Worm (Caenorhabditis elegans) whole organism, late embryonic: ENCODE results near the gene sng-1.

ENCODE experiments used
- F13H6.1 ChIP-seq: sonication (generic microtip); optimal IDR thresholded peaks from 2 replicates; lab custom pipeline; 2016; ENCODE audit warnings: missing genetic modification characterization, missing compliant biosample characterization
- ama-1 ChIP-seq: fragments of 150-350 bp; optimal IDR thresholded peaks from 2 replicates; lab custom pipeline; 2014
- ceh-14 ChIP-seq: sonication (generic microtip); optimal IDR thresholded peaks from 2 replicates; lab custom pipeline; 2016; ENCODE audit warnings: missing genotype, missing genetic modification characterization, missing compliant biosample characterization
- ceh-18 ChIP-seq: sonication (generic microtip); optimal IDR thresholded peaks from 2 replicates; lab custom pipeline; 2016; ENCODE audit warnings: missing genetic modification characterization, missing compliant biosample characterization
- ceh-2 ChIP-seq: sonication (generic microtip); optimal IDR thresholded peaks from 2 replicates; lab custom pipeline; 2016; ENCODE audit warnings: missing genotype, missing genetic modification characterization, missing compliant biosample characterization
- ceh-22 ChIP-seq: sonication (generic microtip); optimal IDR thresholded peaks from 2 replicates; lab custom pipeline; 2017; ENCODE audit warnings: missing biosample characterization, missing genetic modification characterization
- ceh-30 ChIP-seq: fragments of 150-350 bp; optimal IDR thresholded peaks from 2 replicates; lab custom pipeline; 2014; ENCODE audit warnings: missing biosample characterization, missing genetic modification characterization
- ceh-34 ChIP-seq: sonication (generic microtip); optimal IDR thresholded peaks from 2 replicates; lab custom pipeline; 2016; ENCODE audit warnings: mild to moderate bottlenecking, missing genetic modification characterization, missing compliant biosample characterization
- ceh-45 ChIP-seq: fragments of 200-800 bp; sonication (Bioruptor generic); IDR thresholded peaks from 2 replicates; pipeline ENCODE4 v1.3.6; 2022; ENCODE audit warnings: missing genetic modification reagents, missing genetic modification characterization, missing compliant biosample characterization
- ceh-6 ChIP-seq: fragments of 200-800 bp; sonication (Bioruptor generic); optimal IDR thresholded peaks from 2 replicates; lab custom pipeline; 2018; ENCODE audit warnings: mild to moderate bottlenecking, missing genetic modification characterization, missing compliant biosample characterization
- ceh-9 ChIP-seq: sonication (generic microtip); optimal IDR thresholded peaks from 2 replicates; lab custom pipeline; 2016; ENCODE audit warnings: mild to moderate bottlenecking, missing genetic modification characterization, inconsistent platforms, missing compliant biosample characterization
- dve-1 ChIP-seq: sonication (generic microtip); optimal IDR thresholded peaks from 2 replicates; lab custom pipeline; 2017; ENCODE audit warnings: antibody characterized with exemption, mild to moderate bottlenecking, missing genetic modification characterization, missing compliant biosample characterization
- elt-2 ChIP-seq: sonication (generic microtip); optimal IDR thresholded peaks from 2 replicates; lab custom pipeline; 2016; ENCODE audit warnings: missing genetic modification reagents, missing genetic modification characterization, missing compliant biosample characterization
- elt-4 ChIP-seq: sonication (generic microtip); optimal IDR thresholded peaks from 2 replicates; lab custom pipeline; 2016; ENCODE audit warnings: missing genetic modification characterization, missing compliant biosample characterization
- ets-4 ChIP-seq: sonication (generic microtip); optimal IDR thresholded peaks from 2 replicates; lab custom pipeline; 2016; ENCODE audit warnings: missing genetic modification characterization, missing compliant biosample characterization
- eyg-1 ChIP-seq: sonication (generic microtip); optimal IDR thresholded peaks from 2 replicates; lab custom pipeline; 2016; ENCODE audit warnings: missing genotype, missing genetic modification characterization, missing compliant biosample characterization
- fkh-10 ChIP-seq: fragments of 150-350 bp; optimal IDR thresholded peaks from 2 replicates; lab custom pipeline; 2014; ENCODE audit warnings: missing biosample characterization, missing genetic modification reagents, missing genetic modification characterization
- fkh-6 ChIP-seq: sonication (generic microtip); optimal IDR thresholded peaks from 2 replicates; lab custom pipeline; 2016; ENCODE audit warnings: missing genetic modification characterization, missing compliant biosample characterization
- gmeb-2 ChIP-seq: sonication (generic microtip); optimal IDR thresholded peaks from 2 replicates; lab custom pipeline; 2016; ENCODE audit warnings: missing genetic modification characterization, inconsistent platforms, missing compliant biosample characterization
- hlh-13 ChIP-seq: fragments of 200-800 bp; sonication (Bioruptor generic); optimal IDR thresholded peaks from 2 replicates; lab custom pipeline; 2018; ENCODE audit warnings: mild to moderate bottlenecking, missing genetic modification characterization, missing compliant biosample characterization
- hlh-6 ChIP-seq: sonication (generic microtip); optimal IDR thresholded peaks from 2 replicates; lab custom pipeline; 2016; ENCODE audit warnings: missing genotype, missing genetic modification characterization, missing compliant biosample characterization
- hlh-8 ChIP-seq: sonication (generic microtip); optimal IDR thresholded peaks from 2 replicates; lab custom pipeline; 2016; ENCODE audit warnings: missing genotype, missing genetic modification characterization, missing compliant biosample characterization
- lim-6 ChIP-seq: sonication (generic microtip); optimal IDR thresholded peaks from 2 replicates; lab custom pipeline; 2016; ENCODE audit warnings: missing genetic modification characterization, missing compliant biosample characterization
- lin-11 ChIP-seq: fragments of 200-800 bp; sonication (Bioruptor generic); optimal IDR thresholded peaks from 2 replicates; lab custom pipeline; 2018; ENCODE audit warnings: mild to moderate bottlenecking, missing genetic modification characterization, missing compliant biosample characterization
- madf-2 ChIP-seq: sonication (generic microtip); optimal IDR thresholded peaks from 2 replicates; lab custom pipeline; 2017; ENCODE audit warnings: missing genetic modification characterization, missing compliant biosample characterization
- nfya-1 ChIP-seq: sonication (generic microtip); optimal IDR thresholded peaks from 2 replicates; lab custom pipeline; 2017; ENCODE audit warnings: missing genetic modification characterization, mild to moderate bottlenecking, missing compliant biosample characterization, antibody characterized with exemption, moderate library complexity
- nhr-11 ChIP-seq: fragments of 150-350 bp; optimal IDR thresholded peaks from 2 replicates; lab custom pipeline; 2014; ENCODE audit warnings: missing biosample characterization, missing genetic modification characterization
- npax-4 ChIP-seq: sonication (generic microtip); optimal IDR thresholded peaks from 2 replicates; lab custom pipeline; 2016; ENCODE audit warnings: missing genetic modification characterization, missing compliant biosample characterization
- pax-1 ChIP-seq: fragments of 150-350 bp; optimal IDR thresholded peaks from 2 replicates; lab custom pipeline; 2014; ENCODE audit warnings: missing biosample characterization, missing genetic modification characterization
- pha-2 ChIP-seq: sonication (generic microtip); optimal IDR thresholded peaks from 2 replicates; lab custom pipeline; 2017; ENCODE audit warnings: mild to moderate bottlenecking, missing genetic modification characterization, missing compliant biosample characterization
- pqm-1 ChIP-seq: sonication (generic microtip); optimal IDR thresholded peaks from 2 replicates; lab custom pipeline; 2016; ENCODE audit warnings: missing genetic modification characterization, missing compliant biosample characterization
- ref-2 ChIP-seq: sonication (generic microtip); optimal IDR thresholded peaks from 2 replicates; lab custom pipeline; 2016; ENCODE audit warnings: missing genetic modification characterization, missing compliant biosample characterization
- rnt-1 ChIP-seq: sonication (generic microtip); optimal IDR thresholded peaks from 2 replicates; lab custom pipeline; 2016; ENCODE audit warnings: missing genetic modification characterization, missing compliant biosample characterization
- sox-2 ChIP-seq: fragments of 200-800 bp; sonication (Bioruptor generic); IDR thresholded peaks from 2 replicates; pipeline ENCODE4 v1.3.6; 2022; ENCODE audit warnings: missing genetic modification reagents, missing genetic modification characterization, missing compliant biosample characterization
- sox-4 ChIP-seq: sonication (generic microtip); optimal IDR thresholded peaks from 2 replicates; lab custom pipeline; 2017; ENCODE audit warnings: mild to moderate bottlenecking, missing genetic modification characterization, inconsistent platforms, missing compliant biosample characterization
- tbx-2 ChIP-seq: sonication (generic microtip); optimal IDR thresholded peaks from 2 replicates; lab custom pipeline; 2016; ENCODE audit warnings: missing genetic modification characterization, missing compliant biosample characterization
- tbx-7 ChIP-seq: sonication (generic microtip); optimal IDR thresholded peaks from 2 replicates; lab custom pipeline; 2016; ENCODE audit warnings: missing genotype, missing genetic modification characterization, missing compliant biosample characterization
- ttx-3 ChIP-seq: sonication (generic microtip); optimal IDR thresholded peaks from 2 replicates; lab custom pipeline; 2016; ENCODE audit warnings: missing genetic modification reagents, missing genetic modification characterization, missing compliant biosample characterization
- unc-55 ChIP-seq: sonication (generic microtip); optimal IDR thresholded peaks from 2 replicates; lab custom pipeline; 2017; ENCODE audit warnings: missing biosample characterization, missing genetic modification reagents, missing genetic modification characterization
- unc-86 ChIP-seq: sonication (generic microtip); optimal IDR thresholded peaks from 2 replicates; lab custom pipeline; 2016; ENCODE audit warnings: missing genetic modification characterization, missing compliant biosample characterization
- zip-5 ChIP-seq: sonication (generic microtip); optimal IDR thresholded peaks from 2 replicates; lab custom pipeline; 2016; ENCODE audit warnings: missing genetic modification characterization, missing compliant biosample characterization
- ztf-16 ChIP-seq: sonication (generic microtip); optimal IDR thresholded peaks from 2 replicates; lab custom pipeline; 2017; ENCODE audit warnings: missing genetic modification characterization, missing compliant biosample characterization

The sng-1 gene

DNA sequence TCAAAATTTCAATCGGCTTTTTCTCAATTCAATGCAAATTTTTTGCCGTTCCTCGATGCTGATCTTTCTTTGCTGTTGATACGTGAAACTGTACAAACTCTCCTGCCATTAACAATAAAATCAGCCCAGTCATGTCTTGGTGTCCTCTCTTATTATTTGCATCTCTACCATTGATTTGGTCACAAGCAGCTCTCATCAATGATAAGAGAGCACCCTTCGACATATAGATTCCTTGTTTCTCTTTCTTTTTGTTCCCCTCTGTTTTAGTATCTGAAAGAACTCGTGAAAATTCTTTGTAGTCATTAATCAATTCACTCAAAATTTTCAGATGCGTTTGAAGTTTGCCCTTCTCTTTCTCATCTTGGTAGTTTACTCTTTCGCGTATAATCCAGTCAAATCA lies 35.6 kb upstream of the sng-1 start, which contains the start of gene lron-7:
Gene lron-7, plus strand, starts transcription at position 323 of the 400 bp plus-strand sequence.
- TF ChIP-seq elt-2 (tag; lab: Kevin White, UChicago): no peak
- no peak for TF ChIP-seq ceh-6 (GFP tag; lab: Kevin White, UChicago)
- no peak for TF ChIP-seq ama-1
- TF ChIP-seq ceh-2 (tag; lab: Kevin White, UChicago): no peak
- TF ChIP-seq madf-2: no peak
- no peak for TF ChIP-seq ceh-14 (tag; lab: Kevin White, UChicago)
- TF ChIP-seq tbx-2 (tag; lab: Kevin White, UChicago): no peak
- TF ChIP-seq ztf-16 (tag; lab: Kevin White, UChicago): no peak
- no peak for TF ChIP-seq ceh-34
- no peak for TF ChIP-seq ceh-22 (tag; lab: Kevin White, UChicago)
- no peak for TF ChIP-seq lim-6
- TF ChIP-seq elt-4: no peak
- no peak for TF ChIP-seq sox-2 (GFP tag; lab: Robert Waterston, UW)
- TF ChIP-seq dve-1 (tag; lab: Kevin White, UChicago): no peak
- no peak for TF ChIP-seq F13H6.1 (tag; lab: Kevin White, UChicago)
- no peak for TF ChIP-seq fkh-10
- TF ChIP-seq nhr-11 (tag; lab: Kevin White, UChicago): no peak
- TF ChIP-seq tbx-7: no peak
- TF ChIP-seq ceh-9: no peak

DNA sequence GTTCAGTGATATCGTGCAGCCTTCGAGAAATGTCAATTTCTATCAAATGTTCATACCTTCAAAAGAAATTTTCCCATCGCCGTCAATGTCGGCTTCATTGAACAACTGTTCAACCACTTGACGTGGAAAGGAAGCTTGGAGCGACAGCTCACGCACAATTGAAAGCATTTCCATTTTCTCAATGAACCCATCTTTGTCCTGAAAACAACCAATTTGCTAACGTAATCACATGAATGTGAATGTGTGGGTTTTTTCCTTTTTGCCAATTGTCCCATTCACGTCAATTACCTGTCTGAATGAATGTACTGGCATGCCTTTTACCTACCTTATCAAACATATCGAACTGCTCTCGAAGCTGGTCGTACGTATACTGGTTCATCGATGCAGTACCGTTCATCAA lies 31.1 kb upstream of the sng-1 start:
- TF ChIP-seq hlh-8 (tag; lab: Kevin White, UChicago) (no peak), unc-86 (tag; lab: Kevin White, UChicago) (no peak), pha-2 (tag; lab: Kevin White, UChicago) (no peak), F13H6.1 (tag; lab: Kevin White, UChicago) (no peak), nfya-1 (tag; lab: Kevin White, UChicago) (no peak), ref-2 (tag; lab: Kevin White, UChicago) (no peak), sox-4 (tag; lab: Kevin White, UChicago) (no peak), hlh-6 (tag; lab: Kevin White, UChicago) (no peak), ets-4 (no peak), ceh-45 (GFP tag; lab: Robert Waterston, UW) (no peak), elt-2 (tag; lab: Kevin White, UChicago) (no peak), pax-1 (tag; lab: Kevin White, UChicago) (no peak), ama-1 (no peak), sox-2 (GFP tag; lab: Robert Waterston, UW) (no peak), zip-5 (tag; lab: Kevin White, UChicago) (no peak), hlh-13 (no peak), npax-4 (tag; lab: Kevin White, UChicago) (no peak)
- TF ChIP-seq, all 69 proteins: peak for 0

DNA sequence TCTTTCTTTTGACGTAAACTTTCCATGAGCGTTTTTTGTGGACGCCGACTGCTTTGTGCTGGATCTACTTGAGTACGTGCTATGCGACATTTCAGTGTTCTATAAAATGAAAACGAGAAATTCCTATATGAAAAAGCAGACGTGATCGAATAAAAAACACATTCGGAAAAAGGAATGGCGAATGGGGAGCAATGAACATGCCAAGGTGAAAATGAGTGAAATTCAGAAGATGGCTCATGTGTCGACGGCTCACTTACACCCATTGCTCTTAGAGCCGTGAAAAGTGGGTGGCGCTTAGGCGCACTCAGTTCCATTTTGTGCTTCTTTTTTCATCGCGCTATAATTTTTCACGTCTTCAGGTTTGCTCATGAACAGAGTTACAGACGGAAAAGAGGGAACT lies 28.7 kb upstream of the sng-1 start, which contains the start of gene K03A1.4:
Gene K03A1.4, minus strand, starts transcription at position 101 of the 400 bp plus-strand sequence.
- TF ChIP-seq ztf-16 (tag; lab: Kevin White, UChicago) (no peak), gmeb-2 (tag; lab: Kevin White, UChicago) (no peak), tbx-2 (tag; lab: Kevin White, UChicago) (no peak), nfya-1 (tag; lab: Kevin White, UChicago) (no peak), unc-55 (no peak), ceh-30 (tag; lab: Kevin White, UChicago) (no peak)
- TF ChIP-seq, all 69 proteins: peak for 0

DNA sequence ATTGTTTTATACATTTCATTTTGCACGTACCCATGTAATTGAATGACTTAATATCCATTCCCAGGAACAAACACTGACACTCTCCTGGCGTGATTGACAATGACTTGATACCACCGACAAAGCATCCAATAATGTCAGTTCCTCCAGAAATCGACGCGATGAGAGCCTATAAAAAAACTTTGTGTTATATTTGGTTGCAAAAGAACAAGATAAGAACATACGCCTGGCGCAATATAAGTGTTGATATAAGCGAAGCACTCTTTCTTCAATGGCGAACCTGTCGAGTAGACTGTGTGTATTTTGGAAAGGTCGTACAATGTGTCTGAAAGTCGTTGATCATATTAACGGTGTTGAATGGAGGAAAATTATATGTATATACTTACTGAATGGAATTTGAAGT lies 24.3 kb upstream of the sng-1 start:
- TF ChIP-seq fkh-10: no peak
- TF ChIP-seq pqm-1 (tag; lab: Kevin White, UChicago): no peak
- no peak for TF ChIP-seq dve-1 (tag; lab: Kevin White, UChicago)
- no peak for TF ChIP-seq ttx-3
- TF ChIP-seq elt-2 (tag; lab: Kevin White, UChicago): no peak
- TF ChIP-seq zip-5 (tag; lab: Kevin White, UChicago): no peak
- TF ChIP-seq ceh-18 (tag; lab: Kevin White, UChicago): no peak
- TF ChIP-seq eyg-1 (tag; lab: Kevin White, UChicago): no peak
- no peak for TF ChIP-seq lin-11 (tag; lab: Kevin White, UChicago)
- TF ChIP-seq F13H6.1 (tag; lab: Kevin White, UChicago): no peak
- TF ChIP-seq ceh-6 (GFP tag; lab: Kevin White, UChicago): no peak
- TF ChIP-seq unc-55: no peak
- TF ChIP-seq fkh-6 (tag; lab: Kevin White, UChicago): no peak
- no peak for TF ChIP-seq ceh-2 (tag; lab: Kevin White, UChicago)
- no peak for TF ChIP-seq ceh-34
- no peak for TF ChIP-seq ref-2 (tag; lab: Kevin White, UChicago)
- TF ChIP-seq rnt-1 (tag; lab: Kevin White, UChicago): no peak
- TF ChIP-seq, all 69 proteins: peak for 0
